Worm (Caenorhabditis elegans) whole organism, midembryonic: ENCODE measurements around the gene lido-1.

ENCODE experiments used
- T22C8.4 ChIP-seq: fragments of 200-800 bp; sonication (Bioruptor generic); IDR thresholded peaks from 2 replicates; pipeline ENCODE4 v1.3.6; 2022; ENCODE audit warnings: missing genetic modification characterization, missing compliant biosample characterization
- flt-1 ChIP-seq: fragments of 200-800 bp; sonication (Bioruptor generic); IDR thresholded peaks from 2 replicates; pipeline ENCODE4 v1.3.6; 2022; ENCODE audit warnings: missing genetic modification characterization, missing compliant biosample characterization
- klf-2 ChIP-seq: fragments of 200-800 bp; sonication (Bioruptor generic); conservative IDR thresholded peaks from 2 replicates; pipeline ENCODE4 v1.3.6; 2022; ENCODE audit warnings: missing genetic modification reagents, missing genetic modification characterization, missing compliant biosample characterization
- med-1 ChIP-seq: sonication (generic microtip); optimal IDR thresholded peaks from 2 replicates; lab custom pipeline; 2017; ENCODE audit warnings: missing genetic modification characterization, mild to moderate bottlenecking, missing compliant biosample characterization, antibody characterized with exemption, missing genetic modification reagents; ENCODE audit not compliant: insufficient read depth
- tab-1 ChIP-seq: fragments of 200-800 bp; sonication (Bioruptor generic); IDR thresholded peaks from 2 replicates; pipeline ENCODE4 v1.3.6; 2022; ENCODE audit warnings: missing genetic modification characterization, missing compliant biosample characterization
- ztf-23 ChIP-seq: fragments of 200-800 bp; sonication (Bioruptor generic); IDR thresholded peaks from 2 replicates; pipeline ENCODE4 v1.3.6; 2022; ENCODE audit warnings: missing genetic modification reagents, missing genetic modification characterization, missing compliant biosample characterization

ce11 chrX:17100656-17101055 lies 4.3 kb upstream of the lido-1 start, which contains the start of gene lido-2:
- no peak for TF ChIP-seq med-1 (GFP tag; lab: Kevin White, UChicago)
- no peak for TF ChIP-seq T22C8.4 (GFP tag; lab: Robert Waterston, UW)
- no peak for TF ChIP-seq flt-1 (GFP tag; lab: Robert Waterston, UW)
- no peak for TF ChIP-seq tab-1 (GFP tag; lab: Robert Waterston, UW)
- TF ChIP-seq ztf-23, result no peak
- TF ChIP-seq klf-2, result no peak
